Worm (Caenorhabditis elegans) whole organism, mixed stage, embryonic: ENCODE measurements around the gene C14B1.8.

Experiments used
- blmp-1 ChIP-seq: fragments of 150-350 bp; optimal IDR thresholded peaks from 2 replicates; lab custom pipeline; 2014; ENCODE audit warnings: missing biosample characterization, missing genetic modification characterization
- ceh-39 ChIP-seq: fragments of 150-350 bp; optimal IDR thresholded peaks from 2 replicates; lab custom pipeline; 2014; ENCODE audit warnings: missing biosample characterization, missing genetic modification characterization
- cnd-1 ChIP-seq: fragments of 200-800 bp; sonication (Bioruptor generic); optimal IDR thresholded peaks from 2 replicates; lab custom pipeline; 2018; ENCODE audit warnings: mild to moderate bottlenecking, missing genetic modification characterization, missing compliant biosample characterization
- elt-3 ChIP-seq: fragments of 150-350 bp; optimal IDR thresholded peaks from 2 replicates; lab custom pipeline; 2014; ENCODE audit warnings: missing biosample characterization, missing genetic modification characterization
- ham-2 ChIP-seq: fragments of 200-800 bp; sonication (Bioruptor generic); optimal IDR thresholded peaks from 2 replicates; lab custom pipeline; 2018; ENCODE audit warnings: mild to moderate bottlenecking, missing genetic modification characterization, missing compliant biosample characterization
- hlh-1 ChIP-seq: fragments of 150-350 bp; optimal IDR thresholded peaks from 2 replicates; lab custom pipeline; 2014; ENCODE audit warnings: missing biosample characterization, missing genetic modification reagents, missing genetic modification characterization
- lin-13 ChIP-seq: fragments of 150-350 bp; optimal IDR thresholded peaks from 2 replicates; lab custom pipeline; 2014; ENCODE audit warnings: missing biosample characterization, missing genetic modification characterization
- mep-1 ChIP-seq: fragments of 150-350 bp; optimal IDR thresholded peaks from 2 replicates; lab custom pipeline; 2017; ENCODE audit warnings: missing biosample characterization, missing genetic modification reagents, missing genetic modification characterization, inconsistent platforms
- nhr-12 ChIP-seq: fragments of 150-350 bp; optimal IDR thresholded peaks from 2 replicates; lab custom pipeline; 2014; ENCODE audit warnings: missing biosample characterization, missing genetic modification characterization
- pha-4 ChIP-seq: fragments of 150-350 bp; optimal IDR thresholded peaks from 2 replicates; lab custom pipeline; 2018; ENCODE audit warnings: missing biosample characterization, missing genetic modification reagents, missing genetic modification characterization
- sem-2 ChIP-seq: fragments of 200-800 bp; sonication (Bioruptor generic); optimal IDR thresholded peaks from 2 replicates; lab custom pipeline; 2018; ENCODE audit warnings: mild to moderate bottlenecking, missing genetic modification characterization, missing compliant biosample characterization
- unc-62 ChIP-seq: fragments of 150-350 bp; optimal IDR thresholded peaks from 2 replicates; lab custom pipeline; 2014; ENCODE audit warnings: missing biosample characterization, missing genetic modification reagents, missing genetic modification characterization
- ztf-11 ChIP-seq: fragments of 150-350 bp; optimal IDR thresholded peaks from 2 replicates; lab custom pipeline; 2014; ENCODE audit warnings: missing biosample characterization, missing genetic modification characterization

DNA sequence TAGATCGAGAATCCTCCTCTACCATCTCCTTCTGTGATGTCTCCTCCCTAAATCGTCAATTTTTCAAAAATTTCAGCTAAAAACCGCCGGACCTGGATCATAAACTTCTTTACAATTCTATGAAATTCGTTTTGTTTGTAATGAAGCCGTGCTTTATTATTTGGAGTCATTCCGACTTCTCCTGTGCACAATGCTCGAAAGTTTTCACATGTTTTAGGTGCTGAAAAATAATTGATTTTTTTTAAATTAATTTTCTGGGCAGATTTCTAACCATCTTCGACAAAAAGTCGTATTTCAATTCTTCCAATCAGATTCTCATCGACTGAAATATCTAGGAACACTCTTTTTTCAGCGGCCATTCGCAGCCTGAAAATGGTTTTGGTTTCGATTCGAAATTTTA, 20.2 kb downstream of the C14B1.8 start, which contains the start of gene cyn-9:
- TF ChIP-seq ham-2 (GFP tag; lab: Kevin White, UChicago) (no peak), cnd-1 (tag; lab: Kevin White, UChicago) (no peak), sem-2 (GFP tag; lab: Kevin White, UChicago) (no peak), mep-1 (tag; lab: Kevin White, UChicago) (no peak), ztf-11 (tag; lab: Kevin White, UChicago) (no peak), pha-4 (no peak), hlh-1 (tag; lab: Kevin White, UChicago) (no peak), blmp-1 (tag; lab: Kevin White, UChicago) (no peak), elt-3 (tag; lab: Kevin White, UChicago) (no peak), ceh-39 (no peak), lin-13 (tag; lab: Kevin White, UChicago) (no peak), nhr-12 (no peak), unc-62 (GFP tag; lab: Kevin White, UChicago) (no peak)
